Worm (Caenorhabditis elegans) whole organism, L4 larva: ENCODE measurements around the gene ZK1098.3.

ENCODE experiments used
- F49E8.2 ChIP-seq: sonication (generic microtip); optimal IDR thresholded peaks from 2 replicates; lab custom pipeline; 2016; ENCODE audit warnings: missing compliant biosample characterization, mild to moderate bottlenecking, missing genetic modification characterization, borderline replicate concordance
- R02D3.7 ChIP-seq: fragments of 150-350 bp; sonication (generic microtip); optimal IDR thresholded peaks from 3 replicates; lab custom pipeline; 2014; ENCODE audit warnings: missing biosample characterization, missing genetic modification characterization
- T20F7.1 ChIP-seq: fragments of 200-800 bp; sonication (Bioruptor generic); optimal IDR thresholded peaks from 2 replicates; lab custom pipeline; 2018; ENCODE audit warnings: mild to moderate bottlenecking, missing genetic modification characterization, missing compliant biosample characterization
- T26A8.4 ChIP-seq: fragments of 200-800 bp; sonication (Bioruptor generic); IDR thresholded peaks from 2 replicates; pipeline ENCODE4 v1.3.6; 2022; ENCODE audit warnings: missing genetic modification characterization, missing compliant biosample characterization
- Y105C5A.15 ChIP-seq: fragments of 200-800 bp; sonication (Bioruptor generic); IDR thresholded peaks from 2 replicates; pipeline ENCODE4 v1.3.6; 2022; ENCODE audit warnings: missing genetic modification characterization, missing compliant biosample characterization
- Y5F2A.4 ChIP-seq: fragments of 200-800 bp; sonication (Bioruptor generic); optimal IDR thresholded peaks from 2 replicates; lab custom pipeline; 2018; ENCODE audit warnings: mild to moderate bottlenecking, missing genetic modification characterization, missing compliant biosample characterization
- ZK546.5 ChIP-seq, 2 experiments: sonication (generic microtip); optimal IDR thresholded peaks; 2 replicates each; lab custom pipeline; 2017; ENCODE audit warnings: missing biosample characterization in 2 of 2, missing genetic modification characterization in 2 of 2
- aha-1 ChIP-seq: fragments of 150-350 bp; peaks from one replicate; lab custom pipeline; 2014; ENCODE audit warnings: missing biosample characterization, missing genetic modification characterization
- arid-1 ChIP-seq: fragments of 200-800 bp; sonication (Bioruptor generic); conservative IDR thresholded peaks from 2 replicates; pipeline ENCODE4 v1.3.6; 2022; ENCODE audit warnings: missing genetic modification reagents, missing genetic modification characterization, missing compliant biosample characterization
- attf-4 ChIP-seq: sonication (generic microtip); optimal IDR thresholded peaks from 3 replicates; lab custom pipeline; 2017; ENCODE audit warnings: missing biosample characterization, missing genetic modification characterization
- ceh-20 ChIP-seq: fragments of 200-800 bp; sonication (Bioruptor generic); IDR thresholded peaks from 2 replicates; pipeline ENCODE4 v1.3.6; 2022; ENCODE audit warnings: missing genetic modification reagents, missing genetic modification characterization, missing compliant biosample characterization
- ceh-32 ChIP-seq: sonication (generic microtip); optimal IDR thresholded peaks from 2 replicates; lab custom pipeline; 2016; ENCODE audit warnings: mild to moderate bottlenecking, missing genetic modification characterization, missing compliant biosample characterization; ENCODE audit not compliant: poor library complexity
- ceh-62 ChIP-seq: sonication (generic microtip); optimal IDR thresholded peaks from 2 replicates; lab custom pipeline; 2017; ENCODE audit warnings: missing biosample characterization, missing genetic modification characterization
- ceh-82 ChIP-seq: sonication (generic microtip); optimal IDR thresholded peaks from 2 replicates; lab custom pipeline; 2017; ENCODE audit warnings: missing biosample characterization, missing genetic modification characterization
- ces-1 ChIP-seq: fragments of 150-350 bp; sonication (generic microtip); optimal IDR thresholded peaks from 4 replicates; lab custom pipeline; 2014; ENCODE audit warnings: missing biosample characterization, missing genetic modification reagents, missing genetic modification characterization
- cey-2 ChIP-seq: sonication (generic microtip); optimal IDR thresholded peaks from 3 replicates; lab custom pipeline; 2017; ENCODE audit warnings: missing genetic modification characterization, mild to moderate bottlenecking, missing compliant biosample characterization, antibody characterized with exemption, borderline replicate concordance; ENCODE audit not compliant: insufficient read depth
- daf-19 ChIP-seq: fragments of 200-800 bp; sonication (Bioruptor generic); conservative IDR thresholded peaks from 2 replicates; pipeline ENCODE4 v1.3.6; 2022; ENCODE audit warnings: missing genetic modification characterization, missing compliant biosample characterization
- duxl-1 ChIP-seq: sonication (generic microtip); optimal IDR thresholded peaks from 2 replicates; lab custom pipeline; 2016; ENCODE audit warnings: mild to moderate bottlenecking, missing genetic modification characterization, moderate library complexity, missing compliant biosample characterization; ENCODE audit not compliant: poor library complexity
- dve-1 ChIP-seq: sonication (generic microtip); optimal IDR thresholded peaks from 2 replicates; lab custom pipeline; 2017; ENCODE audit warnings: antibody characterized with exemption, mild to moderate bottlenecking, missing genetic modification characterization, missing compliant biosample characterization; ENCODE audit not compliant: insufficient read depth
- fkh-10 ChIP-seq: fragments of 150-350 bp; optimal IDR thresholded peaks from 2 replicates; lab custom pipeline; 2014; ENCODE audit warnings: missing biosample characterization, missing genetic modification reagents, missing genetic modification characterization
- gei-8 ChIP-seq: fragments of 200-800 bp; sonication (Bioruptor generic); optimal IDR thresholded peaks from 2 replicates; lab custom pipeline; 2018; ENCODE audit warnings: mild to moderate bottlenecking, missing genetic modification characterization, missing compliant biosample characterization
- hif-1 ChIP-seq, 2 experiments: sonication (generic microtip); optimal IDR thresholded peaks; 2 replicates each; lab custom pipeline; 2016 to 2017; ENCODE audit warnings: missing compliant biosample characterization in 2 of 2, missing genetic modification characterization in 2 of 2, missing genetic modification reagents in 2 of 2, missing genotype in 2 of 2, mild to moderate bottlenecking in 1 of 2
- hlh-11 ChIP-seq: fragments of 200-800 bp; sonication (Bioruptor generic); optimal IDR thresholded peaks from 2 replicates; lab custom pipeline; 2018; ENCODE audit warnings: mild to moderate bottlenecking, missing genetic modification characterization, missing compliant biosample characterization
- hmg-1.1 ChIP-seq: fragments of 200-800 bp; sonication (Bioruptor generic); IDR thresholded peaks from 2 replicates; pipeline ENCODE4 v1.3.6; 2022; ENCODE audit warnings: missing genetic modification reagents, missing genetic modification characterization, missing compliant biosample characterization
- jun-1 ChIP-seq: fragments of 150-350 bp; optimal IDR thresholded peaks from 2 replicates; lab custom pipeline; 2014; ENCODE audit warnings: missing biosample characterization, missing genetic modification reagents, missing genetic modification characterization
- lin-1 ChIP-seq: fragments of 200-800 bp; sonication (Bioruptor generic); IDR thresholded peaks from 2 replicates; pipeline ENCODE4 v1.3.6; 2022; ENCODE audit warnings: missing genetic modification reagents, missing genetic modification characterization, missing compliant biosample characterization
- lin-15B ChIP-seq: fragments of 150-350 bp; sonication (generic microtip); optimal IDR thresholded peaks from 3 replicates; lab custom pipeline; 2014; ENCODE audit warnings: missing biosample characterization, missing genetic modification characterization
- lin-29 ChIP-seq: fragments of 200-800 bp; sonication (Bioruptor generic); IDR thresholded peaks from 2 replicates; pipeline ENCODE4 v1.3.6; 2022; ENCODE audit warnings: missing genetic modification reagents, missing genetic modification characterization, missing compliant biosample characterization
- lsy-2 ChIP-seq, 2 experiments: fragments of 150-350 bp in 1 of 2; sonication (generic microtip) in 1 of 2; optimal IDR thresholded peaks; 2 replicates each; lab custom pipeline; 2014 to 2017; ENCODE audit warnings: missing biosample characterization in 2 of 2, missing genetic modification characterization in 2 of 2
- madf-9 ChIP-seq: fragments of 200-800 bp; sonication (Bioruptor generic); conservative IDR thresholded peaks from 2 replicates; pipeline ENCODE4 v1.3.6; 2022; ENCODE audit warnings: missing genetic modification reagents, missing genetic modification characterization, missing compliant biosample characterization
- nhr-11 ChIP-seq: fragments of 150-350 bp; optimal IDR thresholded peaks from 2 replicates; lab custom pipeline; 2014; ENCODE audit warnings: missing biosample characterization, missing genetic modification characterization
- nhr-111 ChIP-seq: fragments of 200-800 bp; sonication (Bioruptor generic); optimal IDR thresholded peaks from 2 replicates; lab custom pipeline; 2018; ENCODE audit warnings: mild to moderate bottlenecking, missing genetic modification characterization, missing compliant biosample characterization
- nhr-25 ChIP-seq: sonication (generic microtip); optimal IDR thresholded peaks from 2 replicates; lab custom pipeline; 2017; ENCODE audit warnings: missing genetic modification characterization, mild to moderate bottlenecking, missing compliant biosample characterization, antibody characterized with exemption, moderate library complexity, borderline replicate concordance; ENCODE audit not compliant: insufficient read depth
- nhr-48 ChIP-seq: sonication (generic microtip); optimal IDR thresholded peaks from 2 replicates; lab custom pipeline; 2016; ENCODE audit warnings: mild to moderate bottlenecking, missing genetic modification characterization, missing compliant biosample characterization
- nhr-77 ChIP-seq: fragments of 150-350 bp; optimal IDR thresholded peaks from 2 replicates; lab custom pipeline; 2014; ENCODE audit warnings: missing biosample characterization, missing genetic modification characterization
- php-3 ChIP-seq: fragments of 200-800 bp; sonication (Bioruptor generic); IDR thresholded peaks from 2 replicates; pipeline ENCODE4 v1.3.6; 2022; ENCODE audit warnings: missing genetic modification reagents, missing genetic modification characterization, missing compliant biosample characterization
- rbr-2 ChIP-seq: sonication (generic microtip); optimal IDR thresholded peaks from 2 replicates; lab custom pipeline; 2016; ENCODE audit warnings: missing genotype, missing genetic modification characterization, missing compliant biosample characterization
- skn-1 ChIP-seq: fragments of 150-350 bp; optimal IDR thresholded peaks from 2 replicates; lab custom pipeline; 2014; ENCODE audit warnings: missing biosample characterization, missing genetic modification characterization
- snpc-4 ChIP-seq: fragments of 150-350 bp; optimal IDR thresholded peaks from 2 replicates; lab custom pipeline; 2014; ENCODE audit warnings: missing biosample characterization, missing genetic modification characterization
- spr-3 ChIP-seq: fragments of 200-800 bp; sonication (Bioruptor generic); optimal IDR thresholded peaks from 2 replicates; lab custom pipeline; 2018; ENCODE audit warnings: mild to moderate bottlenecking, missing genetic modification characterization, missing compliant biosample characterization
- tra-1 ChIP-seq: fragments of 200-800 bp; sonication (Bioruptor generic); IDR thresholded peaks from 2 replicates; pipeline ENCODE4 v1.3.6; 2022; ENCODE audit warnings: missing genetic modification reagents, missing genetic modification characterization, missing compliant biosample characterization
- unc-130 ChIP-seq: sonication (generic microtip); optimal IDR thresholded peaks from 2 replicates; lab custom pipeline; 2016; ENCODE audit warnings: missing genetic modification reagents, missing genetic modification characterization, missing compliant biosample characterization
- unc-62 ChIP-seq, 3 experiments: fragments of 150-350 bp in 1 of 3; sonication (generic microtip); optimal IDR thresholded peaks in 2 of 3; peaks in 1 of 3; 1 replicate in 1 of 3; 2 replicates in 2 of 3; lab custom pipeline; 2014 to 2017; ENCODE audit warnings: missing biosample characterization in 3 of 3, missing genetic modification characterization in 3 of 3, missing genetic modification reagents in 3 of 3, missing genotype in 1 of 3
- vab-7 ChIP-seq: fragments of 200-800 bp; sonication (Bioruptor generic); IDR thresholded peaks from 2 replicates; pipeline ENCODE4 v1.3.6; 2022; ENCODE audit warnings: missing genetic modification reagents, missing genetic modification characterization, missing compliant biosample characterization
- zfp-2 ChIP-seq: sonication (generic microtip); optimal IDR thresholded peaks from 2 replicates; lab custom pipeline; 2016; ENCODE audit warnings: mild to moderate bottlenecking, missing genetic modification characterization, missing compliant biosample characterization
- ztf-11 ChIP-seq: fragments of 150-350 bp; optimal IDR thresholded peaks from 2 replicates; lab custom pipeline; 2014; ENCODE audit warnings: missing biosample characterization, missing genetic modification characterization

ZK1098.3 gene

ce11 chrIII:9556300-9556699 is 17.8 kb upstream of the ZK1098.3 start, which contains the start of gene ZK1098.11:
TSS of gene ZK1098.11 (plus strand) at chrIII:9556600.
- no peak for TF ChIP-seq vab-7 (GFP tag; lab: Robert Waterston, UW)
- no peak for TF ChIP-seq nhr-77 (tag; lab: Kevin White, UChicago)
- no peak for TF ChIP-seq arid-1 (GFP tag; lab: Robert Waterston, UW)
- no peak for TF ChIP-seq unc-62 (GFP tag; optimal IDR thresholded peaks at IDR 0.05 in 1 of 2; lab: Kevin White, UChicago)
- TF ChIP-seq unc-62 (tag; optimal IDR thresholded peaks at IDR 0.05; lab: Kevin White, UChicago) = no peak
- TF ChIP-seq ceh-62 (tag; lab: Kevin White, UChicago) = no peak
- no peak for TF ChIP-seq ztf-11 (tag; lab: Kevin White, UChicago)
- no peak for TF ChIP-seq ZK546.5 (tag; optimal IDR thresholded peaks at IDR 0.05; lab: Kevin White, UChicago)
- TF ChIP-seq Y105C5A.15 (GFP tag; lab: Robert Waterston, UW) = no peak
- no peak for TF ChIP-seq duxl-1 (tag; lab: Kevin White, UChicago)
- TF ChIP-seq R02D3.7 (tag; lab: Kevin White, UChicago) = no peak
- no peak for TF ChIP-seq ces-1 (GFP tag; lab: Kevin White, UChicago)
- no peak for TF ChIP-seq gei-8 (GFP tag; lab: Kevin White, UChicago)
- TF ChIP-seq jun-1 = no peak
- no peak for TF ChIP-seq lsy-2 (tag; optimal IDR thresholded peaks at IDR 0.05; lab: Kevin White, UChicago)
- no peak for TF ChIP-seq nhr-48 (tag; lab: Kevin White, UChicago)
- no peak for TF ChIP-seq Y5F2A.4
- no peak for TF ChIP-seq hif-1 (tag; optimal IDR thresholded peaks at IDR 0.05; lab: Kevin White, UChicago)
- TF ChIP-seq spr-3 (GFP tag; lab: Kevin White, UChicago) = no peak

- peak in 1 of 2 experiments; percentile 64 for TF ChIP-seq unc-62 (GFP tag; optimal IDR thresholded peaks at IDR 0.05 in 1 of 2; lab: Kevin White, UChicago)
- no peak for TF ChIP-seq unc-62 (tag; optimal IDR thresholded peaks at IDR 0.05; lab: Kevin White, UChicago)
- TF ChIP-seq zfp-2 (tag; lab: Kevin White, UChicago) = peak; percentile 21
- peak; percentile 80 for TF ChIP-seq dve-1 (tag; lab: Kevin White, UChicago)
- TF ChIP-seq aha-1 = peak; percentile 98
- TF ChIP-seq cey-2 (tag; lab: Kevin White, UChicago) = no peak
- peak; percentile 75 for TF ChIP-seq nhr-25 (tag; lab: Kevin White, UChicago)
- TF ChIP-seq ceh-20 (GFP tag; lab: Robert Waterston, UW) = peak; percentile 95; the same call in 1 of the 2 replicates
- no peak for TF ChIP-seq ceh-32 (tag; lab: Kevin White, UChicago)
- TF ChIP-seq F49E8.2 (tag; lab: Kevin White, UChicago) = no peak
- no peak for TF ChIP-seq tra-1 (GFP tag; lab: Robert Waterston, UW)
- TF ChIP-seq nhr-11 (tag; lab: Kevin White, UChicago) = peak; percentile 71
- no peak for TF ChIP-seq snpc-4 (tag; lab: Kevin White, UChicago)
- peak; percentile 93 for TF ChIP-seq hmg-1.1
- TF ChIP-seq madf-9 (GFP tag; lab: Robert Waterston, UW) = 0 out of 2 replicates have a peak, but pooled peaks have one; percentile 21
- TF ChIP-seq T20F7.1 (GFP tag; lab: Kevin White, UChicago) = peak; percentile 82
- TF ChIP-seq skn-1 = no peak
- TF ChIP-seq unc-130 (GFP tag; lab: Kevin White, UChicago) = no peak
- TF ChIP-seq fkh-10 = peak; percentile 91
- TF ChIP-seq lin-15B (tag; lab: Kevin White, UChicago) = no peak
- TF ChIP-seq attf-4 (tag; lab: Kevin White, UChicago) = no peak
- peak in 1 of 2 experiments; percentile 9 for TF ChIP-seq ZK546.5 (tag; optimal IDR thresholded peaks at IDR 0.05; lab: Kevin White, UChicago)
- TF ChIP-seq jun-1 = no peak
- no peak for TF ChIP-seq lin-1 (GFP tag; lab: Robert Waterston, UW)
- no peak for TF ChIP-seq daf-19 (GFP tag; lab: Robert Waterston, UW)
- TF ChIP-seq nhr-111 = no peak
- 0 out of 2 replicates have a peak, but pooled peaks have one; percentile 19 for TF ChIP-seq lin-29 (GFP tag; lab: Robert Waterston, UW)
- peak; percentile 91 for TF ChIP-seq rbr-2 (tag; lab: Kevin White, UChicago)
- peak; percentile 80 for TF ChIP-seq T26A8.4
- TF ChIP-seq ceh-82 = no peak
- peak; percentile 90 for TF ChIP-seq hlh-11 (tag; lab: Kevin White, UChicago)
- no peak for TF ChIP-seq php-3
- TF ChIP-seq ceh-62 (tag; lab: Kevin White, UChicago) = no peak
- TF ChIP-seq Y105C5A.15 (GFP tag; lab: Robert Waterston, UW) = no peak
- TF ChIP-seq hif-1 (tag; optimal IDR thresholded peaks at IDR 0.05; lab: Kevin White, UChicago) = peak in 1 of 2 experiments; percentile 65
- TF ChIP-seq gei-8 (GFP tag; lab: Kevin White, UChicago) = no peak
Measured at ce11 chrIII:9546016-9546659, 7.6 kb upstream of the ZK1098.3 start, which contains the start of gene unc-16. TSS of gene unc-16 (plus strand) at chrIII:9546258.
